Worm (Caenorhabditis elegans) whole organism, mixed stage, embryonic: Measurements from ENCODE around the gene F59B2.8.

Experiments used
- cnd-1 ChIP-seq: fragments of 200-800 bp; sonication (Bioruptor generic); optimal IDR thresholded peaks from 2 replicates; lab custom pipeline; 2018; ENCODE audit warnings: mild to moderate bottlenecking, missing genetic modification characterization, missing compliant biosample characterization
- elt-1 ChIP-seq: sonication (generic microtip); optimal IDR thresholded peaks from 2 replicates; lab custom pipeline; 2017; ENCODE audit warnings: missing genetic modification characterization, mild to moderate bottlenecking, missing compliant biosample characterization, antibody characterized with exemption, moderate library complexity, borderline replicate concordance; ENCODE audit not compliant: insufficient read depth
- nhr-12 ChIP-seq: fragments of 150-350 bp; optimal IDR thresholded peaks from 2 replicates; lab custom pipeline; 2014; ENCODE audit warnings: missing biosample characterization, missing genetic modification characterization
- nhr-28 ChIP-seq: fragments of 150-350 bp; optimal IDR thresholded peaks from 2 replicates; lab custom pipeline; 2014; ENCODE audit warnings: missing biosample characterization, missing genetic modification characterization
- nhr-76 ChIP-seq: sonication (generic microtip); optimal IDR thresholded peaks from 2 replicates; lab custom pipeline; 2017; ENCODE audit warnings: missing biosample characterization, missing genetic modification characterization
- ztf-11 ChIP-seq: fragments of 150-350 bp; optimal IDR thresholded peaks from 2 replicates; lab custom pipeline; 2014; ENCODE audit warnings: missing biosample characterization, missing genetic modification characterization

- TF ChIP-seq nhr-28 (tag; lab: Kevin White, UChicago) = no peak
- TF ChIP-seq ztf-11 (tag; lab: Kevin White, UChicago) = no peak
- no peak for TF ChIP-seq cnd-1 (tag; lab: Kevin White, UChicago)
- TF ChIP-seq elt-1 = no peak
- TF ChIP-seq nhr-76 (tag; lab: Kevin White, UChicago) = no peak
- no peak for TF ChIP-seq nhr-12 (tag; lab: Kevin White, UChicago)
Measured at ce11 chrIII:9035037-9035436, 25.0 kb upstream of the F59B2.8 start.
